Worm (Caenorhabditis elegans) whole organism, L3 larva: ENCODE results near the gene F19B10.6.

Experiments
- R02D3.7 ChIP-seq: fragments of 150-350 bp; optimal IDR thresholded peaks from 2 replicates; lab custom pipeline; 2014; ENCODE audit warnings: missing biosample characterization, missing genetic modification characterization
- ZK546.5 ChIP-seq: sonication (generic microtip); optimal IDR thresholded peaks from 2 replicates; lab custom pipeline; 2017; ENCODE audit warnings: missing biosample characterization, missing genetic modification characterization
- aly-2 ChIP-seq: fragments of 150-350 bp; optimal IDR thresholded peaks from 2 replicates; lab custom pipeline; 2014; ENCODE audit warnings: missing biosample characterization, missing genetic modification characterization
- ama-1 ChIP-seq: fragments of 150-350 bp; optimal IDR thresholded peaks from 2 replicates; lab custom pipeline; 2018
- ceh-16 ChIP-seq: sonication (generic microtip); optimal IDR thresholded peaks from 2 replicates; lab custom pipeline; 2017; ENCODE audit warnings: missing biosample characterization, missing genetic modification characterization
- ceh-82 ChIP-seq: fragments of 150-350 bp; optimal IDR thresholded peaks from 2 replicates; lab custom pipeline; 2014; ENCODE audit warnings: missing biosample characterization, missing genetic modification characterization
- ceh-9 ChIP-seq: sonication (generic microtip); optimal IDR thresholded peaks from 2 replicates; lab custom pipeline; 2018; ENCODE audit warnings: missing biosample characterization, missing genetic modification characterization
- egl-27 ChIP-seq: sonication (generic microtip); optimal IDR thresholded peaks from 4 replicates; lab custom pipeline; 2017; ENCODE audit warnings: missing biosample characterization, missing genetic modification reagents, missing genetic modification characterization
- egl-5 ChIP-seq: fragments of 150-350 bp; optimal IDR thresholded peaks from 2 replicates; lab custom pipeline; 2017; ENCODE audit warnings: missing biosample characterization, missing genetic modification reagents, missing genetic modification characterization, inconsistent platforms
- elt-1 ChIP-seq: fragments of 150-350 bp; optimal IDR thresholded peaks from 2 replicates; lab custom pipeline; 2014; ENCODE audit warnings: missing biosample characterization, missing genetic modification characterization
- elt-2 ChIP-seq: sonication (generic microtip); optimal IDR thresholded peaks from 2 replicates; lab custom pipeline; 2016; ENCODE audit warnings: missing genetic modification reagents, mild to moderate bottlenecking, missing genetic modification characterization, missing compliant biosample characterization
- elt-3 ChIP-seq, 3 experiments: fragments of 150-350 bp in 1 of 3; sonication (generic microtip) in 2 of 3; optimal IDR thresholded peaks; 2 replicates in 2 of 3; 4 replicates in 1 of 3; lab custom pipeline; 2014 to 2017; ENCODE audit warnings: missing biosample characterization in 3 of 3, missing genetic modification characterization in 3 of 3
- eor-1 ChIP-seq, 2 experiments: fragments of 150-350 bp; optimal IDR thresholded peaks; 2 replicates each; lab custom pipeline; 2014 to 2018; ENCODE audit warnings: missing biosample characterization in 2 of 2, missing genetic modification characterization in 2 of 2
- fos-1 ChIP-seq: fragments of 150-350 bp; optimal IDR thresholded peaks from 2 replicates; lab custom pipeline; 2014; ENCODE audit warnings: missing biosample characterization, missing genetic modification characterization
- hmg-11 ChIP-seq: sonication (generic microtip); optimal IDR thresholded peaks from 2 replicates; lab custom pipeline; 2016; ENCODE audit warnings: missing genetic modification characterization, missing compliant biosample characterization
- jun-1 ChIP-seq: fragments of 150-350 bp; optimal IDR thresholded peaks from 2 replicates; lab custom pipeline; 2014; ENCODE audit warnings: missing biosample characterization, missing genetic modification reagents, missing genetic modification characterization
- lin-15B ChIP-seq: fragments of 150-350 bp; optimal IDR thresholded peaks from 2 replicates; lab custom pipeline; 2014; ENCODE audit warnings: missing biosample characterization, missing genetic modification characterization
- lsy-12 ChIP-seq: sonication (generic microtip); optimal IDR thresholded peaks from 2 replicates; lab custom pipeline; 2016; ENCODE audit warnings: mild to moderate bottlenecking, missing genetic modification characterization, missing compliant biosample characterization
- mml-1 ChIP-seq: fragments of 150-350 bp; sonication (generic microtip); optimal IDR thresholded peaks from 3 replicates; lab custom pipeline; 2014; ENCODE audit warnings: missing biosample characterization, missing genetic modification characterization
- nfya-1 ChIP-seq: sonication (generic microtip); optimal IDR thresholded peaks from 2 replicates; lab custom pipeline; 2017; ENCODE audit warnings: missing genetic modification characterization, mild to moderate bottlenecking, missing compliant biosample characterization, antibody characterized with exemption, moderate library complexity; ENCODE audit not compliant: insufficient read depth
- nhr-11 ChIP-seq: fragments of 150-350 bp; optimal IDR thresholded peaks from 2 replicates; lab custom pipeline; 2014; ENCODE audit warnings: missing biosample characterization, missing genetic modification characterization
- nhr-12 ChIP-seq: fragments of 150-350 bp; optimal IDR thresholded peaks from 2 replicates; lab custom pipeline; 2014; ENCODE audit warnings: missing biosample characterization, missing genetic modification characterization
- nhr-23 ChIP-seq: fragments of 150-350 bp; optimal IDR thresholded peaks from 2 replicates; lab custom pipeline; 2014; ENCODE audit warnings: missing biosample characterization, missing genetic modification reagents, missing genetic modification characterization
- nhr-237 ChIP-seq: fragments of 150-350 bp; optimal IDR thresholded peaks from 2 replicates; lab custom pipeline; 2014; ENCODE audit warnings: missing biosample characterization, missing genetic modification characterization
- nhr-28 ChIP-seq: fragments of 150-350 bp; optimal IDR thresholded peaks from 2 replicates; lab custom pipeline; 2014; ENCODE audit warnings: missing biosample characterization, missing genetic modification characterization
- nhr-43 ChIP-seq: sonication (generic microtip); optimal IDR thresholded peaks from 2 replicates; lab custom pipeline; 2016; ENCODE audit warnings: mild to moderate bottlenecking, missing genetic modification characterization, missing compliant biosample characterization; ENCODE audit not compliant: poor library complexity, severe bottlenecking
- nhr-67 ChIP-seq: fragments of 150-350 bp; optimal IDR thresholded peaks from 2 replicates; lab custom pipeline; 2014; ENCODE audit warnings: missing biosample characterization, missing genetic modification characterization
- nhr-76 ChIP-seq: fragments of 150-350 bp; sonication (generic microtip); optimal IDR thresholded peaks from 5 replicates; lab custom pipeline; 2014; ENCODE audit warnings: missing biosample characterization, missing genetic modification characterization
- nhr-77 ChIP-seq: fragments of 150-350 bp; optimal IDR thresholded peaks from 2 replicates; lab custom pipeline; 2014; ENCODE audit warnings: missing biosample characterization, missing genetic modification characterization
- pqm-1 ChIP-seq: fragments of 150-350 bp; optimal IDR thresholded peaks from 2 replicates; lab custom pipeline; 2017; ENCODE audit warnings: missing biosample characterization, missing genetic modification characterization, inconsistent platforms
- sea-2 ChIP-seq: fragments of 150-350 bp; sonication (generic microtip); optimal IDR thresholded peaks from 4 replicates; lab custom pipeline; 2014; ENCODE audit warnings: missing biosample characterization, missing genetic modification reagents, missing genetic modification characterization
- skn-1 ChIP-seq: fragments of 150-350 bp; optimal IDR thresholded peaks from 2 replicates; lab custom pipeline; 2014; ENCODE audit warnings: missing biosample characterization, missing genetic modification characterization
- snpc-4 ChIP-seq: fragments of 150-350 bp; optimal IDR thresholded peaks from 2 replicates; lab custom pipeline; 2014; ENCODE audit warnings: missing biosample characterization, missing genetic modification characterization
- unc-39 ChIP-seq: sonication (generic microtip); optimal IDR thresholded peaks from 4 replicates; lab custom pipeline; 2017; ENCODE audit warnings: missing biosample characterization, missing genetic modification characterization
- unc-62 ChIP-seq: fragments of 150-350 bp; sonication (generic microtip); optimal IDR thresholded peaks from 4 replicates; lab custom pipeline; 2014; ENCODE audit warnings: missing biosample characterization, missing genetic modification reagents, missing genetic modification characterization
- ztf-4 ChIP-seq: fragments of 150-350 bp; optimal IDR thresholded peaks from 2 replicates; lab custom pipeline; 2014; ENCODE audit warnings: missing biosample characterization, missing genetic modification characterization

Gene F19B10.6

ce11 chrII:3665181-3665580 lies 1.5 kb upstream of the F19B10.6 start:
- TF ChIP-seq nfya-1 = peak; percentile 55
- TF ChIP-seq lsy-12 (tag; lab: Kevin White, UChicago) = no peak
- TF ChIP-seq, all 47 proteins: peak for 1

DNA sequence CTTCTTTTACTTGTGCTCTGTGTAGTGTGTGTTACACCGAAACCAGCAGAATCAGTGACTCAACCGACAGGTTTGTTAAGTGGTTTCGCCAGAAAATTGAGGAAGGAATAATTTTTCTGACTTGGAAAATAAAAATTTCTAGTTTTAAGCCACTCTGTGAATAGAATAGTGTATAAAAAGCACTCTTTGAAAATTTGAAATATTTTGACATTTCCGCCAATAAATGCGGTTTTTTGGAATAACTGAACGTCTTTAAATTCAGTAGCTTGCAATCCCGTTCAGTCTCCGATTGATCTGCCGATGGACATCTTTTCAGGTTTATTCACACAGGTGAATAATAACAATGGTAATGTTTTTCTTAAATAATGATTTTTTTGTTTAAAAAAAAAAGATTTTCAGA lies 774 bp upstream of the F19B10.6 start, which contains the start of gene F19B10.3:
TSS of gene F19B10.3 (plus strand) at position 301 of the 400 bp plus-strand sequence.
- TF ChIP-seq nfya-1 (no peak), elt-2 (tag; lab: Kevin White, UChicago) (no peak), nhr-67 (no peak), ama-1 (lab: Kevin White, UChicago) (no peak), sea-2 (GFP tag; lab: Kevin White, UChicago) (no peak), ceh-82 (tag; lab: Kevin White, UChicago) (no peak), lin-15B (no peak), nhr-43 (tag; lab: Kevin White, UChicago) (no peak), nhr-28 (tag; lab: Kevin White, UChicago) (no peak), nhr-11 (tag; lab: Kevin White, UChicago) (no peak), nhr-77 (tag; lab: Kevin White, UChicago) (no peak), egl-5 (no peak), nhr-76 (tag; lab: Kevin White, UChicago) (no peak), R02D3.7 (no peak), ceh-16 (tag; lab: Kevin White, UChicago) (no peak)

DNA sequence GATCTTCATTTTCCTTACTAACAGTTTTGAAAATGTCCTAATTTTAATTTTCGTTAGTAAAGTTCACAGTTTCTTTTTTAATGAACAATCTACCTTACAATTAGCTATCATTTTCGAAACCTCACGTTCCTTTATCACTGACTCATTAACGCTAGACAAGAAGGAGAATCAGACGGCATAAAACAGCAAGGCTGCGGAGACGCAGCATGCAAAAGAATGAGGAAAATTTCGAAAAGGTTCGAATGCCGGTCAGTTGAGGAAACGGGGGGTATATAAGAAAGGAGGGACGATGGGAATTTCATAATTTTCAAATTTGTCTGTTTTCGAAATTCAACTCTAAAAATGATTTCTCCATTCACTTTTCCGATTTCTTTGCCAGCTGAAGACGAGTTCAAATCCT lies 1.8 kb downstream of the F19B10.6 start, which contains the start of gene F19B10.13:
TSS of gene F19B10.13 (plus strand) at position 343 of the 400 bp plus-strand sequence.
- TF ChIP-seq elt-3 (tag; optimal IDR thresholded peaks at IDR 0.05; lab: Kevin White, UChicago) (peak in 1 of 3 experiments; percentile 41), nfya-1 (peak; percentile 14), elt-2 (tag; lab: Kevin White, UChicago) (peak; percentile 70), pqm-1 (tag; lab: Kevin White, UChicago) (peak; percentile 56), ceh-9 (no peak)

ce11 chrII:3659776-3660175 lies 3.9 kb downstream of the F19B10.6 start, which contains the start of gene F19B10.4:
TSS of gene F19B10.4 (plus strand) at chrII:3660076.
- TF ChIP-seq fos-1 (tag; lab: Kevin White, UChicago) (no peak), ceh-82 (tag; lab: Kevin White, UChicago) (no peak), nhr-237 (tag; lab: Kevin White, UChicago) (no peak), elt-1 (tag; lab: Kevin White, UChicago) (no peak), nhr-77 (tag; lab: Kevin White, UChicago) (no peak)

DNA sequence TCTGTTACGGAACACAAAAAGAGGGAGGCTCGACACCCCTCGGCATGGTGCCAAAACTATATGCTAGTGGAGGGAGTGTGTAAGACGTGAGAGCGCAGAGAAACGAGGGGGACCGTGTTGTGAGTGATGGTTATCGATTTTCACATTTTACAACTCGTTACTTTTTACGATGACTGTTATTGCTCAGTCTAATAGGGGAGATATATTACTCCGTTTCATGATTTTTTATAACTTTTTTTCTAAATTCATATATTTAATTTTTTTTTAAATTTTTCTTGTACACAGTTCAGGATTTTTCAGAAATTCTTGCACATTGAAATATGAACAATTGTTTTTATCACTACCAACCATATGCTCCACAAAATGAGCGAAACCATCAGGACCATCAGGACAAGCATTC lies 8.3 kb downstream of the F19B10.6 start, which contains the start of gene F19B10.5:
TSS of gene F19B10.5 (plus strand) at position 301 of the 400 bp plus-strand sequence.
- TF ChIP-seq snpc-4 = no peak
- TF ChIP-seq nhr-77 (tag; lab: Kevin White, UChicago) = no peak
- TF ChIP-seq nhr-237 (tag; lab: Kevin White, UChicago) = no peak

ce11 chrII:3647111-3647510 lies 16.6 kb downstream of the F19B10.6 start, which contains the start of gene fbxb-33:
TSS of gene fbxb-33 (plus strand) at chrII:3647411.
- TF ChIP-seq fos-1 (tag; lab: Kevin White, UChicago) (no peak), nhr-12 (tag; lab: Kevin White, UChicago) (no peak), mml-1 (no peak), ZK546.5 (no peak), unc-39 (tag; lab: Kevin White, UChicago) (no peak), unc-62 (no peak), nhr-237 (tag; lab: Kevin White, UChicago) (no peak), nhr-11 (tag; lab: Kevin White, UChicago) (no peak), eor-1 (tag; optimal IDR thresholded peaks at IDR 0.05; lab: Kevin White, UChicago) (no peak), hmg-11 (tag; lab: Kevin White, UChicago) (no peak), elt-3 (tag; optimal IDR thresholded peaks at IDR 0.05; lab: Kevin White, UChicago) (no peak), skn-1 (no peak), aly-2 (tag; lab: Kevin White, UChicago) (no peak), egl-27 (tag; lab: Kevin White, UChicago) (no peak), jun-1 (tag; lab: Kevin White, UChicago) (no peak), ama-1 (lab: Kevin White, UChicago) (no peak), ceh-9 (no peak), nhr-23 (no peak), ztf-4 (tag; lab: Kevin White, UChicago) (no peak)
